Worm (Caenorhabditis elegans) whole organism, L4 larva: Measurements from ENCODE around the gene F54H12.4.

ENCODE experiments used
- F44E2.7 ChIP-seq: fragments of 200-800 bp; sonication (Bioruptor generic); IDR thresholded peaks from 2 replicates; pipeline ENCODE4 v2.1.2; 2022; ENCODE audit warnings: missing genetic modification characterization, missing compliant biosample characterization
- Y48G9A.11 ChIP-seq: fragments of 200-800 bp; sonication (Bioruptor generic); IDR thresholded peaks from 2 replicates; pipeline ENCODE4 v1.3.6; 2022; ENCODE audit warnings: missing genetic modification reagents, missing genetic modification characterization, missing compliant biosample characterization
- aha-1 ChIP-seq: fragments of 150-350 bp; peaks from one replicate; lab custom pipeline; 2014; ENCODE audit warnings: missing biosample characterization, missing genetic modification characterization
- aly-2 ChIP-seq: sonication (generic microtip); optimal IDR thresholded peaks from 2 replicates; lab custom pipeline; 2018; ENCODE audit warnings: missing biosample characterization, missing genetic modification characterization
- arid-1 ChIP-seq: fragments of 200-800 bp; sonication (Bioruptor generic); conservative IDR thresholded peaks from 2 replicates; pipeline ENCODE4 v1.3.6; 2022; ENCODE audit warnings: missing genetic modification reagents, missing genetic modification characterization, missing compliant biosample characterization
- ceh-28 ChIP-seq: fragments of 150-350 bp; optimal IDR thresholded peaks from 2 replicates; lab custom pipeline; 2014; ENCODE audit warnings: missing biosample characterization, missing genetic modification reagents, missing genetic modification characterization
- ceh-32 ChIP-seq: sonication (generic microtip); optimal IDR thresholded peaks from 2 replicates; lab custom pipeline; 2016; ENCODE audit warnings: mild to moderate bottlenecking, missing genetic modification characterization, missing compliant biosample characterization; ENCODE audit not compliant: poor library complexity
- ceh-44 ChIP-seq: fragments of 200-800 bp; sonication (Bioruptor generic); IDR thresholded peaks from 2 replicates; pipeline ENCODE4 v1.3.6; 2022; ENCODE audit warnings: missing genetic modification reagents, missing genetic modification characterization, missing compliant biosample characterization
- ceh-82 ChIP-seq: sonication (generic microtip); optimal IDR thresholded peaks from 2 replicates; lab custom pipeline; 2017; ENCODE audit warnings: missing biosample characterization, missing genetic modification characterization
- cey-2 ChIP-seq: sonication (generic microtip); optimal IDR thresholded peaks from 3 replicates; lab custom pipeline; 2017; ENCODE audit warnings: missing genetic modification characterization, mild to moderate bottlenecking, missing compliant biosample characterization, antibody characterized with exemption, borderline replicate concordance; ENCODE audit not compliant: insufficient read depth
- daf-16 ChIP-seq, 3 experiments: sonication (generic microtip); optimal IDR thresholded peaks; 2 replicates each; lab custom pipeline; 2016 to 2017; ENCODE audit warnings: missing genetic modification characterization in 3 of 3, missing genetic modification reagents in 3 of 3, mild to moderate bottlenecking in 2 of 3, missing compliant biosample characterization in 2 of 3, missing biosample characterization in 1 of 3, moderate library complexity in 1 of 3
- daf-19 ChIP-seq: fragments of 200-800 bp; sonication (Bioruptor generic); conservative IDR thresholded peaks from 2 replicates; pipeline ENCODE4 v1.3.6; 2022; ENCODE audit warnings: missing genetic modification characterization, missing compliant biosample characterization
- dmd-9 ChIP-seq: fragments of 200-800 bp; sonication (Bioruptor generic); IDR thresholded peaks from 2 replicates; pipeline ENCODE4 v1.3.6; 2022; ENCODE audit warnings: missing genetic modification reagents, missing genetic modification characterization, missing compliant biosample characterization
- dpl-1 ChIP-seq: fragments of 150-350 bp; optimal IDR thresholded peaks from 2 replicates; lab custom pipeline; 2014; ENCODE audit warnings: missing biosample characterization, missing genetic modification reagents, missing genetic modification characterization
- dve-1 ChIP-seq: sonication (generic microtip); optimal IDR thresholded peaks from 2 replicates; lab custom pipeline; 2017; ENCODE audit warnings: antibody characterized with exemption, mild to moderate bottlenecking, missing genetic modification characterization, missing compliant biosample characterization; ENCODE audit not compliant: insufficient read depth
- egl-27 ChIP-seq: sonication (generic microtip); optimal IDR thresholded peaks from 3 replicates; lab custom pipeline; 2017; ENCODE audit warnings: missing biosample characterization, missing genetic modification reagents, missing genetic modification characterization
- egl-43 ChIP-seq: fragments of 200-800 bp; sonication (Bioruptor generic); IDR thresholded peaks from 2 replicates; pipeline ENCODE4 v1.3.6; 2022; ENCODE audit warnings: missing genetic modification reagents, missing genetic modification characterization, missing compliant biosample characterization
- gei-8 ChIP-seq: fragments of 200-800 bp; sonication (Bioruptor generic); optimal IDR thresholded peaks from 2 replicates; lab custom pipeline; 2018; ENCODE audit warnings: mild to moderate bottlenecking, missing genetic modification characterization, missing compliant biosample characterization
- hlh-11 ChIP-seq: fragments of 200-800 bp; sonication (Bioruptor generic); optimal IDR thresholded peaks from 2 replicates; lab custom pipeline; 2018; ENCODE audit warnings: mild to moderate bottlenecking, missing genetic modification characterization, missing compliant biosample characterization
- hlh-30 ChIP-seq: sonication (generic microtip); optimal IDR thresholded peaks from 2 replicates; lab custom pipeline; 2017; ENCODE audit warnings: antibody characterized with exemption, mild to moderate bottlenecking, missing genetic modification characterization, missing compliant biosample characterization; ENCODE audit not compliant: insufficient read depth
- jun-1 ChIP-seq: fragments of 150-350 bp; optimal IDR thresholded peaks from 2 replicates; lab custom pipeline; 2014; ENCODE audit warnings: missing biosample characterization, missing genetic modification reagents, missing genetic modification characterization
- lim-7 ChIP-seq: fragments of 200-800 bp; sonication (Bioruptor generic); IDR thresholded peaks from 2 replicates; pipeline ENCODE4 v1.3.6; 2022; ENCODE audit warnings: missing genetic modification characterization, missing compliant biosample characterization
- lin-38 ChIP-seq: fragments of 200-800 bp; sonication (Bioruptor generic); IDR thresholded peaks from 2 replicates; pipeline ENCODE4 v1.3.6; 2022; ENCODE audit warnings: missing genetic modification reagents, missing genetic modification characterization, missing compliant biosample characterization
- lin-39 ChIP-seq: fragments of 150-350 bp; optimal IDR thresholded peaks from 2 replicates; lab custom pipeline; 2014; ENCODE audit warnings: missing biosample characterization, missing genetic modification reagents, missing genetic modification characterization
- lsy-2 ChIP-seq, 2 experiments: fragments of 150-350 bp in 1 of 2; sonication (generic microtip) in 1 of 2; optimal IDR thresholded peaks; 2 replicates each; lab custom pipeline; 2014 to 2017; ENCODE audit warnings: missing biosample characterization in 2 of 2, missing genetic modification characterization in 2 of 2
- madf-5 ChIP-seq, 2 experiments: fragments of 200-800 bp; sonication (Bioruptor generic); IDR thresholded peaks; 2 replicates each; pipeline ENCODE4 v1.3.6; 2022; ENCODE audit warnings: missing compliant biosample characterization in 2 of 2, missing genetic modification characterization in 2 of 2
- madf-9 ChIP-seq: fragments of 200-800 bp; sonication (Bioruptor generic); conservative IDR thresholded peaks from 2 replicates; pipeline ENCODE4 v1.3.6; 2022; ENCODE audit warnings: missing genetic modification reagents, missing genetic modification characterization, missing compliant biosample characterization
- mdt-29 ChIP-seq: fragments of 200-800 bp; sonication (Bioruptor generic); IDR thresholded peaks from 2 replicates; pipeline ENCODE4 v1.3.6; 2022; ENCODE audit warnings: missing genetic modification reagents, missing genetic modification characterization, missing compliant biosample characterization
- mes-2 ChIP-seq: sonication (generic microtip); optimal IDR thresholded peaks from 2 replicates; lab custom pipeline; 2016; ENCODE audit warnings: missing genotype, mild to moderate bottlenecking, missing genetic modification characterization, missing compliant biosample characterization; ENCODE audit not compliant: poor library complexity, severe bottlenecking
- mxl-2 ChIP-seq: fragments of 200-800 bp; sonication (Bioruptor generic); conservative IDR thresholded peaks from 2 replicates; pipeline ENCODE4 v1.3.6; 2022; ENCODE audit warnings: missing genetic modification reagents, missing genetic modification characterization, missing compliant biosample characterization
- nhr-10 ChIP-seq: fragments of 150-350 bp; optimal IDR thresholded peaks from 2 replicates; lab custom pipeline; 2014; ENCODE audit warnings: missing biosample characterization, missing genetic modification characterization
- nhr-111 ChIP-seq: fragments of 200-800 bp; sonication (Bioruptor generic); optimal IDR thresholded peaks from 2 replicates; lab custom pipeline; 2018; ENCODE audit warnings: mild to moderate bottlenecking, missing genetic modification characterization, missing compliant biosample characterization
- nhr-28 ChIP-seq: fragments of 150-350 bp; optimal IDR thresholded peaks from 2 replicates; lab custom pipeline; 2014; ENCODE audit warnings: missing biosample characterization, missing genetic modification characterization
- nhr-76 ChIP-seq: fragments of 150-350 bp; optimal IDR thresholded peaks from 2 replicates; lab custom pipeline; 2014; ENCODE audit warnings: missing biosample characterization, missing genetic modification characterization
- php-3 ChIP-seq: fragments of 200-800 bp; sonication (Bioruptor generic); IDR thresholded peaks from 2 replicates; pipeline ENCODE4 v1.3.6; 2022; ENCODE audit warnings: missing genetic modification reagents, missing genetic modification characterization, missing compliant biosample characterization
- pqm-1 ChIP-seq: sonication (generic microtip); optimal IDR thresholded peaks from 2 replicates; lab custom pipeline; 2017; ENCODE audit warnings: missing biosample characterization, missing genetic modification characterization
- rbr-2 ChIP-seq: sonication (generic microtip); optimal IDR thresholded peaks from 2 replicates; lab custom pipeline; 2016; ENCODE audit warnings: missing genotype, missing genetic modification characterization, missing compliant biosample characterization
- saeg-2 ChIP-seq: fragments of 200-800 bp; sonication (Bioruptor generic); IDR thresholded peaks from 2 replicates; pipeline ENCODE4 v1.3.6; 2022; ENCODE audit warnings: missing genetic modification reagents, missing genetic modification characterization, missing compliant biosample characterization
- set-16 ChIP-seq: fragments of 200-800 bp; sonication (Bioruptor generic); IDR thresholded peaks from 2 replicates; pipeline ENCODE4 v1.3.6; 2022; ENCODE audit warnings: missing genetic modification reagents, missing genetic modification characterization, missing compliant biosample characterization
- skn-1 ChIP-seq: fragments of 150-350 bp; optimal IDR thresholded peaks from 2 replicates; lab custom pipeline; 2014; ENCODE audit warnings: missing biosample characterization, missing genetic modification characterization
- spr-1 ChIP-seq: sonication (generic microtip); optimal IDR thresholded peaks from 2 replicates; lab custom pipeline; 2016; ENCODE audit warnings: mild to moderate bottlenecking, missing genetic modification characterization, missing compliant biosample characterization
- spr-3 ChIP-seq: fragments of 200-800 bp; sonication (Bioruptor generic); optimal IDR thresholded peaks from 2 replicates; lab custom pipeline; 2018; ENCODE audit warnings: mild to moderate bottlenecking, missing genetic modification characterization, missing compliant biosample characterization
- tra-1 ChIP-seq: fragments of 200-800 bp; sonication (Bioruptor generic); IDR thresholded peaks from 2 replicates; pipeline ENCODE4 v1.3.6; 2022; ENCODE audit warnings: missing genetic modification reagents, missing genetic modification characterization, missing compliant biosample characterization
- unc-130 ChIP-seq: sonication (generic microtip); optimal IDR thresholded peaks from 2 replicates; lab custom pipeline; 2016; ENCODE audit warnings: missing genetic modification reagents, missing genetic modification characterization, missing compliant biosample characterization
- unc-62 ChIP-seq, 3 experiments: fragments of 150-350 bp in 1 of 3; sonication (generic microtip); optimal IDR thresholded peaks in 2 of 3; peaks in 1 of 3; 1 replicate in 1 of 3; 2 replicates in 2 of 3; lab custom pipeline; 2014 to 2017; ENCODE audit warnings: missing biosample characterization in 3 of 3, missing genetic modification characterization in 3 of 3, missing genetic modification reagents in 3 of 3, missing genotype in 1 of 3
- zfp-2 ChIP-seq: sonication (generic microtip); optimal IDR thresholded peaks from 2 replicates; lab custom pipeline; 2016; ENCODE audit warnings: mild to moderate bottlenecking, missing genetic modification characterization, missing compliant biosample characterization
- ztf-11 ChIP-seq: fragments of 150-350 bp; optimal IDR thresholded peaks from 2 replicates; lab custom pipeline; 2014; ENCODE audit warnings: missing biosample characterization, missing genetic modification characterization
- ztf-7 ChIP-seq: fragments of 150-350 bp; optimal IDR thresholded peaks from 2 replicates; lab custom pipeline; 2014; ENCODE audit warnings: missing biosample characterization, missing genetic modification characterization

F54H12.4 gene

DNA sequence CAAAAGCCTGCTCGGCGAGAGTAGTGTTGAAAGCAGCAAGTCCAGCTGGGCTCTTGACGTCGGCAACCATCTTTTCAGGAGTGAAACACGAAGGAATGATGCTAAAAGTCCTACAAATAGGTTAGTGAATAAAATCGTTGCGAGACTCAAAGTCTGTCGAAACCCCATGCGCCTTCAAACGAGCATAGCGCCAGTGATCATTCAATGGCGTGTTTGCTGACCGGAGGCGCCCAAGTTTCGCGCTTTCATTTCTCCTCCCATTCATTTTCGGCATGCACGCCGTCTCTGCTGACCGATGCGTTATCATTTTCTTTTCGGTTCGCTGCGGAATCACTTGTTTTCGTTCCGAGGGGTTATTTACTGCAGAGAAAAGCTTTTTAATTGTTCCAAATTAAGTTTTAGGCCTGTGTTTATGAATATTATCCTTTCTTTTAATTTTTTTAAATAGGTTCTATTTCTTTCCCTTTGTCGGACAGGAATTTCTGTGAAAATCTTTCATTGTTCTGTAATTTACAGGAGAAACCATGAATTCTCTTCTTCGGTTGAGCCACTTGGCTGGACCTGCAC, 10.7 kb upstream of the F54H12.4 start, which contains the start of the genes eef-1B.1 and aco-2:
eef-1B.1 (minus strand) TSS at position 186 of the 567 bp plus-strand sequence.
aco-2 (plus strand) TSS at position 517 of the 567 bp plus-strand sequence.
- TF ChIP-seq nhr-76 (tag; lab: Kevin White, UChicago) (no peak), spr-3 (GFP tag; lab: Kevin White, UChicago) (no peak), egl-43 (GFP tag; lab: Robert Waterston, UW) (0 out of 2 replicates have a peak, but pooled peaks have one; percentile 18), egl-27 (tag; lab: Kevin White, UChicago) (no peak), hlh-11 (peak; percentile 95), madf-5 (GFP tag; IDR thresholded peaks at IDR 0.05; lab: Robert Waterston, UW) (no peak), unc-130 (GFP tag; lab: Kevin White, UChicago) (peak; percentile 13), lin-38 (peak; percentile 85), lin-39 (tag; lab: Kevin White, UChicago) (no peak), php-3 (peak; percentile 42; the same call in 1 of the 2 replicates), aha-1 (tag; lab: Kevin White, UChicago) (peak; percentile 99), daf-19 (GFP tag; lab: Robert Waterston, UW) (no peak), dve-1 (tag; lab: Kevin White, UChicago) (peak; percentile 94), ceh-44 (no peak), cey-2 (no peak), daf-16 (GFP tag; optimal IDR thresholded peaks at IDR 0.05; lab: Kevin White, UChicago) (peak in 1 of 2 experiments; percentile 61), daf-16 (tag; optimal IDR thresholded peaks at IDR 0.05; lab: Kevin White, UChicago) (peak; percentile 89), ztf-11 (tag; lab: Kevin White, UChicago) (no peak), nhr-28 (tag; lab: Kevin White, UChicago) (peak; percentile 84), rbr-2 (tag; lab: Kevin White, UChicago) (peak; percentile 89), ceh-82 (no peak), mdt-29 (GFP tag; lab: Robert Waterston, UW) (0 out of 2 replicates have a peak, but pooled peaks have one; percentile 39), dpl-1 (GFP tag; lab: Kevin White, UChicago) (peak; percentile 92), hlh-30 (tag; lab: Kevin White, UChicago) (peak; percentile 92), arid-1 (GFP tag; lab: Robert Waterston, UW) (peak; percentile 26; the same call in 1 of the 2 replicates), ceh-32 (tag; lab: Kevin White, UChicago) (no peak), lim-7 (no peak), Y48G9A.11 (GFP tag; lab: Robert Waterston, UW) (no peak), unc-62 (GFP tag; optimal IDR thresholded peaks at IDR 0.05 in 1 of 2; lab: Kevin White, UChicago) (no peak), unc-62 (tag; optimal IDR thresholded peaks at IDR 0.05; lab: Kevin White, UChicago) (no peak), nhr-111 (GFP tag; lab: Kevin White, UChicago) (no peak), nhr-10 (tag; lab: Kevin White, UChicago) (no peak), pqm-1 (tag; lab: Kevin White, UChicago) (no peak), mes-2 (peak; percentile 92), dmd-9 (GFP tag; lab: Robert Waterston, UW) (0 out of 2 replicates have a peak, but pooled peaks have one; percentile 50), ceh-28 (tag; lab: Kevin White, UChicago) (no peak), gei-8 (GFP tag; lab: Kevin White, UChicago) (no peak), skn-1 (tag; lab: Kevin White, UChicago) (no peak), spr-1 (tag; lab: Kevin White, UChicago) (peak; percentile 72), tra-1 (GFP tag; lab: Robert Waterston, UW) (peak; percentile 22; the same call in 1 of the 2 replicates), F44E2.7 (no peak), saeg-2 (GFP tag; lab: Robert Waterston, UW) (0 out of 2 replicates have a peak, but pooled peaks have one; percentile 49), ztf-7 (tag; lab: Kevin White, UChicago) (peak; percentile 78), madf-9 (GFP tag; lab: Robert Waterston, UW) (peak; percentile 78; the same call in 1 of the 2 replicates), mxl-2 (GFP tag; lab: Robert Waterston, UW) (peak; percentile 71), zfp-2 (peak; percentile 35), jun-1 (tag; lab: Kevin White, UChicago) (peak; percentile 68), lsy-2 (tag; optimal IDR thresholded peaks at IDR 0.05; lab: Kevin White, UChicago) (peak; percentile 31 to 95), set-16 (GFP tag; lab: Robert Waterston, UW) (no peak; the same call in 1 of the 2 replicates), aly-2 (tag; lab: Kevin White, UChicago) (no peak)
